Fruit fly (Drosophila melanogaster) whole organism, embryonic: ENCODE measurements around the gene CG32945.
"Not testable (repeated sequence)": the region's sequence is repeated elsewhere in the genome, so short reads cannot be mapped to it uniquely, and the experiment has no call there.

Source experiments
- Adf1 ChIP-seq: fragments of 200-800 bp; sonication (Bioruptor generic); IDR thresholded peaks from 2 replicates; pipeline ENCODE4 v1.3.6; 2022; ENCODE audit warnings: missing biosample characterization, missing genetic modification characterization
- Aef1 ChIP-seq: fragments of 200-800 bp; sonication (Bioruptor generic); IDR thresholded peaks from 3 replicates; pipeline ENCODE4 v1.3.6; 2022; ENCODE audit warnings: missing biosample characterization, missing genetic modification characterization
- B-H1 ChIP-seq: fragments of 200-800 bp; sonication (Bioruptor generic); IDR thresholded peaks from 3 replicates; pipeline ENCODE4 v1.3.6; 2022; ENCODE audit warnings: missing biosample characterization, missing genetic modification characterization
- CG11085 ChIP-seq: fragments of 200-800 bp; sonication (Bioruptor generic); IDR thresholded peaks from 2 replicates; pipeline ENCODE4 v1.3.6; 2022; ENCODE audit warnings: missing biosample characterization, missing genetic modification characterization
- CG12236 ChIP-seq: fragments of 200-800 bp; sonication (Bioruptor generic); optimal IDR thresholded peaks from 2 replicates; lab custom pipeline; 2016; ENCODE audit warnings: missing biosample characterization, missing genetic modification characterization
- CG13894 ChIP-seq: fragments of 200-800 bp; sonication (Bioruptor generic); optimal IDR thresholded peaks from 3 replicates; lab custom pipeline; 2018; ENCODE audit warnings: missing biosample characterization, mild to moderate bottlenecking, missing genetic modification characterization, moderate library complexity
- CG1529 ChIP-seq: fragments of 200-800 bp; sonication (Bioruptor generic); optimal IDR thresholded peaks from 3 replicates; lab custom pipeline; 2018; ENCODE audit warnings: missing biosample characterization, missing genetic modification characterization
- CG16779 ChIP-seq: fragments of 200-800 bp; sonication (Bioruptor generic); IDR thresholded peaks from 2 replicates; pipeline ENCODE4 v1.3.6; 2022; ENCODE audit warnings: missing biosample characterization, missing genetic modification characterization
- CG18599 ChIP-seq: fragments of 200-800 bp; sonication (Bioruptor generic); optimal IDR thresholded peaks from 3 replicates; lab custom pipeline; 2017; ENCODE audit warnings: missing biosample characterization, missing genetic modification characterization, mild to moderate bottlenecking, moderate library complexity, missing genetic modification reagents
- CG2199 ChIP-seq: fragments of 200-800 bp; sonication (Bioruptor generic); IDR thresholded peaks from 3 replicates; pipeline ENCODE4 v1.3.6; 2022; ENCODE audit warnings: missing biosample characterization, missing genetic modification characterization
- CG32772 ChIP-seq: fragments of 200-800 bp; sonication (Bioruptor generic); IDR thresholded peaks from 2 replicates; pipeline ENCODE4 v1.3.6; 2022; ENCODE audit warnings: missing biosample characterization, missing genetic modification characterization
- CG42726 ChIP-seq: fragments of 200-800 bp; sonication (Bioruptor generic); IDR thresholded peaks from 2 replicates; pipeline ENCODE4 v1.3.6; 2022; ENCODE audit warnings: missing biosample characterization, missing genetic modification characterization; ENCODE audit not compliant: partially characterized antibody
- CG7372 ChIP-seq: fragments of 200-800 bp; sonication (Bioruptor generic); IDR thresholded peaks from 2 replicates; pipeline ENCODE4 v1.3.6; 2022; ENCODE audit warnings: missing biosample characterization, missing genetic modification characterization
- CG8290 ChIP-seq, 3 experiments: fragments of 200-800 bp; sonication (Bioruptor generic); optimal IDR thresholded peaks; 2 replicates each; lab custom pipeline; 2016 to 2019; ENCODE audit warnings: missing biosample characterization in 3 of 3, missing genetic modification characterization in 3 of 3, mild to moderate bottlenecking in 2 of 3, moderate library complexity in 1 of 3
- CG9437 ChIP-seq: fragments of 200-800 bp; sonication (Bioruptor generic); optimal IDR thresholded peaks from 2 replicates; lab custom pipeline; 2018; ENCODE audit warnings: missing biosample characterization, mild to moderate bottlenecking, missing genetic modification characterization
- Deaf1 ChIP-seq: fragments of 200-800 bp; optimal IDR thresholded peaks from 3 replicates; lab custom pipeline; 2019; ENCODE audit warnings: missing biosample characterization, mild to moderate bottlenecking, missing genetic modification characterization, moderate library complexity
- Doc2 ChIP-seq: fragments of 200-800 bp; sonication (Bioruptor generic); IDR thresholded peaks from 2 replicates; pipeline ENCODE4 v1.3.6; 2022; ENCODE audit warnings: missing biosample characterization, missing genetic modification characterization
- Ets65A ChIP-seq: fragments of 200-800 bp; sonication (Bioruptor generic); peaks from one replicate; lab custom pipeline; 2016; ENCODE audit warnings: missing biosample characterization, missing genetic modification characterization
- Jarid2 ChIP-seq: fragments of 200-800 bp; sonication (Bioruptor generic); optimal IDR thresholded peaks from 3 replicates; lab custom pipeline; 2017; ENCODE audit warnings: mild to moderate bottlenecking, missing biosample characterization, missing genetic modification reagents, missing genetic modification characterization
- Nf-YC ChIP-seq: fragments of 200-800 bp; optimal IDR thresholded peaks from 3 replicates; lab custom pipeline; 2019; ENCODE audit warnings: missing biosample characterization, mild to moderate bottlenecking, missing genetic modification characterization, moderate library complexity
- Optix ChIP-seq: fragments of 200-800 bp; sonication (Bioruptor generic); IDR thresholded peaks from 3 replicates; pipeline ENCODE4 v1.3.6; 2022; ENCODE audit warnings: missing biosample characterization, missing genetic modification characterization
- Scr ChIP-seq: fragments of 200-800 bp; sonication (Bioruptor generic); IDR thresholded peaks from 2 replicates; pipeline ENCODE4 v1.3.6; 2022; ENCODE audit warnings: missing biosample characterization, missing genetic modification characterization; ENCODE audit not compliant: partially characterized antibody
- Sin3A ChIP-seq: fragments of >200 bp; optimal IDR thresholded peaks from 2 replicates; lab custom pipeline; 2018
- Trl ChIP-seq, 3 experiments: fragments of >200 bp in 2 of 3; fragments of 200-800 bp in 1 of 3; sonication (Bioruptor generic) in 1 of 3; optimal IDR thresholded peaks; 2 replicates in 1 of 3; 3 replicates in 2 of 3; lab custom pipeline; 2016 to 2017; ENCODE audit warnings: missing biosample characterization in 1 of 3, missing genetic modification characterization in 1 of 3
- abd-A ChIP-seq: fragments of 200-800 bp; sonication (Bioruptor generic); optimal IDR thresholded peaks from 3 replicates; lab custom pipeline; 2019; ENCODE audit warnings: missing biosample characterization, mild to moderate bottlenecking, missing genetic modification characterization, moderate library complexity
- amos ChIP-seq: fragments of 200-800 bp; sonication (Bioruptor generic); IDR thresholded peaks from 2 replicates; pipeline ENCODE4 v1.3.6; 2022; ENCODE audit warnings: missing biosample characterization, missing genetic modification characterization; ENCODE audit not compliant: partially characterized antibody
- br ChIP-seq: fragments of >200 bp; optimal IDR thresholded peaks from 2 replicates; lab custom pipeline; 2017
- btn ChIP-seq: fragments of 200-800 bp; sonication (Bioruptor generic); optimal IDR thresholded peaks from 2 replicates; lab custom pipeline; 2016; ENCODE audit warnings: missing biosample characterization, missing genetic modification characterization
- chinmo ChIP-seq: fragments of 200-800 bp; sonication (Bioruptor generic); IDR thresholded peaks from 4 replicates; pipeline ENCODE4 v1.3.6; 2022; ENCODE audit warnings: missing biosample characterization, missing genetic modification characterization; ENCODE audit not compliant: partially characterized antibody
- chn ChIP-seq: fragments of 200-800 bp; sonication (Bioruptor generic); optimal IDR thresholded peaks from 2 replicates; lab custom pipeline; 2016; ENCODE audit warnings: missing biosample characterization, missing genetic modification characterization
- crc ChIP-seq: fragments of 200-800 bp; sonication (Bioruptor generic); optimal IDR thresholded peaks from 2 replicates; lab custom pipeline; 2016; ENCODE audit warnings: missing biosample characterization, missing genetic modification characterization
- crp ChIP-seq, 2 experiments: fragments of 200-800 bp; sonication (Bioruptor generic); optimal IDR thresholded peaks; 2 replicates in 1 of 2; 3 replicates in 1 of 2; lab custom pipeline; 2017; ENCODE audit warnings: missing biosample characterization in 2 of 2, missing genetic modification characterization in 2 of 2, mild to moderate bottlenecking in 1 of 2, moderate library complexity in 1 of 2
- dm ChIP-seq: fragments of 200-800 bp; sonication (Bioruptor generic); optimal IDR thresholded peaks from 3 replicates; lab custom pipeline; 2016; ENCODE audit warnings: missing biosample characterization, missing genetic modification characterization
- gem ChIP-seq: fragments of 200-800 bp; sonication (Bioruptor generic); optimal IDR thresholded peaks from 2 replicates; lab custom pipeline; 2019; ENCODE audit warnings: missing biosample characterization, mild to moderate bottlenecking, missing genetic modification characterization, moderate library complexity
- maf-S ChIP-seq: fragments of 200-800 bp; sonication (Bioruptor generic); optimal IDR thresholded peaks from 2 replicates; lab custom pipeline; 2016; ENCODE audit warnings: missing biosample characterization, missing genetic modification characterization
- mld ChIP-seq: fragments of 200-800 bp; sonication (Bioruptor generic); IDR thresholded peaks from 3 replicates; pipeline ENCODE4 v1.3.6; 2022; ENCODE audit warnings: missing biosample characterization, missing genetic modification characterization; ENCODE audit not compliant: partially characterized antibody
- pros ChIP-seq: fragments of 200-800 bp; sonication (Bioruptor generic); optimal IDR thresholded peaks from 3 replicates; lab custom pipeline; 2019; ENCODE audit warnings: missing biosample characterization, mild to moderate bottlenecking, missing genetic modification characterization, moderate library complexity
- row ChIP-seq: fragments of 200-800 bp; sonication (Bioruptor generic); IDR thresholded peaks from 3 replicates; pipeline ENCODE4 v1.3.6; 2022; ENCODE audit warnings: missing biosample characterization, missing genetic modification characterization
- schlank ChIP-seq: fragments of 200-800 bp; sonication (Bioruptor generic); optimal IDR thresholded peaks from 2 replicates; lab custom pipeline; 2018; ENCODE audit warnings: missing biosample characterization, mild to moderate bottlenecking, missing genetic modification characterization
- scrt ChIP-seq: fragments of 200-800 bp; sonication (Bioruptor generic); optimal IDR thresholded peaks from 2 replicates; lab custom pipeline; 2018; ENCODE audit warnings: missing biosample characterization, mild to moderate bottlenecking, missing genetic modification characterization, moderate library complexity
- sd ChIP-seq: fragments of 200-800 bp; sonication (Bioruptor generic); optimal IDR thresholded peaks from 3 replicates; lab custom pipeline; 2018; ENCODE audit warnings: missing biosample characterization, mild to moderate bottlenecking, missing genetic modification characterization, moderate library complexity
- shn ChIP-seq: fragments of 200-800 bp; sonication (Bioruptor generic); optimal IDR thresholded peaks from 3 replicates; lab custom pipeline; 2016; ENCODE audit warnings: missing biosample characterization, missing genetic modification characterization
- so ChIP-seq: fragments of 200-800 bp; sonication (Bioruptor generic); IDR thresholded peaks from 3 replicates; pipeline ENCODE4 v1.3.6; 2022; ENCODE audit warnings: missing biosample characterization, missing genetic modification characterization
- sr ChIP-seq: fragments of 200-800 bp; sonication (Bioruptor generic); IDR thresholded peaks from 3 replicates; pipeline ENCODE4 v1.3.6; 2022; ENCODE audit warnings: missing biosample characterization, missing genetic modification characterization
- wor ChIP-seq: fragments of 200-800 bp; sonication (Bioruptor generic); IDR thresholded peaks from 2 replicates; pipeline ENCODE4 v1.3.6; 2022; ENCODE audit warnings: missing biosample characterization, missing genetic modification characterization

The CG32945 gene

DNA sequence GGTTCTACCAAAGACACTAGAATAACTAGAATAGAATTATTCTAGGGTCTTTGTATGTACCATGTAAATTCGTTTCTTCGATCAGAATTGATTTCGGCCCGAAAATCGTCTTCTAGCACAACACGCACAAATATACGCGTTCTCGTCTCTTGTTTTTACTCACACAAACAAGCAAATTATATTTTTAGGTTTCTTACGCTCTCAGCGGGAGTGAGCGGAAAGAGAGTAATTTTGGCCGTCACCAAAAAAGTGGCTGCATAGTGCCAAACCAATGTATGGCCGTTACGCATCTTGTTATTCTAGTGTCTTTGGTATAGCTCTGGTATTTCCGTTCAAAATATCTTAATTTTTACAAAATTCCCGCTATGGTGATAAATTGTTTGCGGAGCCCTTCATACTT lies 13.1 kb downstream of the CG32945 start:
- TF ChIP-seq Trl (optimal IDR thresholded peaks at IDR 0.05; lab: Kevin White, UChicago) (peak in 1 of 2 experiments; percentile 58), CG2199 (GFP tag; lab: Robert Waterston, UW) (peak; percentile 75; the same call in 1 of the 3 replicates), chinmo (0 out of 4 replicates have a peak, but pooled peaks have one; percentile 35)
- not testable (repeated sequence) for TF ChIP-seq Trl (GFP tag; optimal IDR thresholded peaks at IDR 0.05; lab: Kevin White, UChicago)

dm6 chr3R:4557862-4558261 lies 20.6 kb downstream of the CG32945 start, which contains the start of gene CG34357:
CG34357 (minus strand) TSS chr3R:4558067.
- TF ChIP-seq Optix (no peak), abd-A (tag; lab: Kevin White, UChicago) (peak; percentile 65), Nf-YC (tag; lab: Kevin White, UChicago) (peak; percentile 68), schlank (no peak), so (GFP tag; lab: Robert Waterston, UW) (no peak), crp (GFP tag; optimal IDR thresholded peaks at IDR 0.05; lab: Kevin White, UChicago) (peak in 1 of 2 experiments; percentile 23), Adf1 (GFP tag; lab: Robert Waterston, UW) (peak; percentile 57; the same call in 1 of the 2 replicates), CG13894 (tag; lab: Kevin White, UChicago) (peak; percentile 93), CG32772 (GFP tag; lab: Robert Waterston, UW) (no peak), Deaf1 (tag; lab: Kevin White, UChicago) (peak; percentile 90), CG16779 (GFP tag; lab: Robert Waterston, UW) (peak; percentile 89), row (GFP tag; lab: Robert Waterston, UW) (no peak), scrt (GFP tag; lab: Kevin White, UChicago) (peak; percentile 9), pros (no peak), shn (GFP tag; lab: Kevin White, UChicago) (no peak), Ets65A (peak; percentile 38), br (no peak), CG18599 (GFP tag; lab: Kevin White, UChicago) (peak; percentile 15), Aef1 (no peak), sd (tag; lab: Kevin White, UChicago) (no peak), Jarid2 (GFP tag; lab: Kevin White, UChicago) (peak; percentile 21), chinmo (peak; percentile 58; the same call in 1 of the 4 replicates), CG7372 (GFP tag; lab: Robert Waterston, UW) (0 out of 2 replicates have a peak, but pooled peaks have one; percentile 22)
- TF ChIP-seq, all 482 proteins: peak for 13

DNA sequence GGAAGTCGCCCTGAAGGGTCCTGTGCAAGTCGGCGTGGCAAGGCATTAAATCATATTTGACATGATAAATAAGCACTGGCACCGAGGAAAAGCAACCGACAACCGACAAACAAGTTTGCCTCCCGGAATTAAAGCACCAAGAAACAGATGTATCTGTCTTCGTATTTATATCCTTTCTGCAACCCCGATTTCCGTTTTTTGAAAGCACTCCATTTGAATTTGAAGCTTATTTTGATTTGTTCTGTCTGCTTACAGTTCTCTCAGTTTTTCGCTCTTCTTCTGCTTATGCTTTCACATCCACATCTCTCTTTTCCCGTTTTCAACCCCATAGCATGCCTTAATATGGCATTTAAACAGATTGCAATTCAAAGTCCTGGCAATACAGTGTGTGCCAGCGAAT lies 24.9 kb downstream of the CG32945 start:
- no peak for TF ChIP-seq maf-S (GFP tag; lab: Kevin White, UChicago)
- no peak for TF ChIP-seq pros
- TF ChIP-seq Sin3A (lab: Kevin White, UChicago): no peak
- peak; percentile 88 for TF ChIP-seq CG13894 (tag; lab: Kevin White, UChicago)
- TF ChIP-seq chn (GFP tag; lab: Kevin White, UChicago): no peak
- TF ChIP-seq sr (GFP tag; lab: Robert Waterston, UW): no peak
- TF ChIP-seq btn (GFP tag; lab: Kevin White, UChicago): no peak
- no peak for TF ChIP-seq Scr (GFP tag; lab: Robert Waterston, UW)
- TF ChIP-seq B-H1 (GFP tag; lab: Robert Waterston, UW): no peak
- TF ChIP-seq wor (GFP tag; lab: Robert Waterston, UW): no peak
- no peak for TF ChIP-seq CG9437 (GFP tag; lab: Kevin White, UChicago)
- TF ChIP-seq CG2199 (GFP tag; lab: Robert Waterston, UW): 0 out of 3 replicates have a peak, but pooled peaks have one; percentile 55
- no peak for TF ChIP-seq CG42726 (GFP tag; lab: Robert Waterston, UW)
- TF ChIP-seq amos: no peak
- no peak for TF ChIP-seq mld
- TF ChIP-seq CG12236: no peak
- TF ChIP-seq crc (GFP tag; lab: Kevin White, UChicago): no peak
- no peak for TF ChIP-seq CG1529 (GFP tag; lab: Kevin White, UChicago)
- no peak for TF ChIP-seq gem (tag; lab: Kevin White, UChicago)
- no peak for TF ChIP-seq dm (GFP tag; lab: Kevin White, UChicago)
- TF ChIP-seq CG11085 (GFP tag; lab: Robert Waterston, UW): no peak
- TF ChIP-seq Trl (optimal IDR thresholded peaks at IDR 0.05; lab: Kevin White, UChicago): peak in 1 of 2 experiments; percentile 6
- no peak for TF ChIP-seq Trl (GFP tag; optimal IDR thresholded peaks at IDR 0.05; lab: Kevin White, UChicago)
- no peak for TF ChIP-seq CG8290 (GFP tag; optimal IDR thresholded peaks at IDR 0.05; lab: Kevin White, UChicago)
- no peak for TF ChIP-seq CG8290 (tag; optimal IDR thresholded peaks at IDR 0.05; lab: Kevin White, UChicago)
- no peak for TF ChIP-seq br
- TF ChIP-seq Doc2 (GFP tag; lab: Robert Waterston, UW): no peak
